Worm (Caenorhabditis elegans) whole organism, L1 larva: ENCODE results near the gene T28D9.4.
A peak's percentile ranks its signal among the peaks of the same experiment; 100 is the strongest.

Experiments
- C04F5.9 ChIP-seq: sonication (generic microtip); optimal IDR thresholded peaks from 2 replicates; lab custom pipeline; 2016; ENCODE audit warnings: missing genetic modification characterization, missing compliant biosample characterization
- C16A3.4 ChIP-seq: fragments of 150-350 bp; optimal IDR thresholded peaks from 2 replicates; lab custom pipeline; 2014; ENCODE audit warnings: missing biosample characterization, missing genetic modification characterization
- F16B12.6 ChIP-seq: fragments of 150-350 bp; optimal IDR thresholded peaks from 2 replicates; lab custom pipeline; 2014; ENCODE audit warnings: missing biosample characterization, missing genetic modification characterization
- Y116A8C.19 ChIP-seq: sonication (generic microtip); optimal IDR thresholded peaks from 2 replicates; lab custom pipeline; 2016; ENCODE audit warnings: missing compliant biosample characterization, missing genetic modification characterization, borderline replicate concordance
- aha-1 ChIP-seq: fragments of 150-350 bp; optimal IDR thresholded peaks from 2 replicates; lab custom pipeline; 2014; ENCODE audit warnings: missing biosample characterization, missing genetic modification characterization
- alr-1 ChIP-seq: fragments of 200-800 bp; sonication (Bioruptor generic); optimal IDR thresholded peaks from 2 replicates; lab custom pipeline; 2018; ENCODE audit warnings: borderline replicate concordance, mild to moderate bottlenecking, missing genetic modification characterization, missing compliant biosample characterization
- aly-2 ChIP-seq: fragments of 150-350 bp; optimal IDR thresholded peaks from 2 replicates; lab custom pipeline; 2014; ENCODE audit warnings: missing biosample characterization, missing genetic modification characterization
- ama-1 ChIP-seq: fragments of 150-350 bp; optimal IDR thresholded peaks from 2 replicates; lab custom pipeline; 2014
- blmp-1 ChIP-seq: fragments of 150-350 bp; optimal IDR thresholded peaks from 2 replicates; lab custom pipeline; 2014; ENCODE audit warnings: missing biosample characterization, missing genetic modification characterization
- ceh-8 ChIP-seq: fragments of 200-800 bp; sonication (Bioruptor generic); optimal IDR thresholded peaks from 2 replicates; lab custom pipeline; 2018; ENCODE audit warnings: mild to moderate bottlenecking, missing genetic modification characterization, moderate library complexity, missing compliant biosample characterization
- ceh-82 ChIP-seq, 3 experiments: fragments of 150-350 bp in 1 of 3; sonication (generic microtip) in 2 of 3; optimal IDR thresholded peaks; 2 replicates each; lab custom pipeline; 2014 to 2017; ENCODE audit warnings: missing biosample characterization in 3 of 3, missing genetic modification characterization in 3 of 3
- ceh-88 ChIP-seq: fragments of 200-800 bp; sonication (Bioruptor generic); IDR thresholded peaks from 2 replicates; pipeline ENCODE4 v1.3.6; 2022; ENCODE audit warnings: missing genetic modification characterization, missing compliant biosample characterization
- ces-1 ChIP-seq: fragments of 150-350 bp; optimal IDR thresholded peaks from 2 replicates; lab custom pipeline; 2014; ENCODE audit warnings: missing biosample characterization, missing genetic modification reagents, missing genetic modification characterization
- dpl-1 ChIP-seq, 3 experiments: fragments of 150-350 bp in 2 of 3; sonication (generic microtip) in 1 of 3; optimal IDR thresholded peaks; 2 replicates each; lab custom pipeline; 2014 to 2017; ENCODE audit warnings: missing biosample characterization in 3 of 3, missing genetic modification characterization in 3 of 3, missing genetic modification reagents in 3 of 3
- dsc-1 ChIP-seq: sonication (generic microtip); optimal IDR thresholded peaks from 2 replicates; lab custom pipeline; 2016; ENCODE audit warnings: mild to moderate bottlenecking, missing genetic modification characterization, missing compliant biosample characterization
- efl-1 ChIP-seq, 4 experiments: fragments of 150-350 bp; optimal IDR thresholded peaks in 3 of 4; peaks in 1 of 4; 1 replicate in 1 of 4; 2 replicates in 3 of 4; lab custom pipeline; 2014; ENCODE audit warnings: missing biosample characterization in 2 of 4, missing genetic modification characterization in 2 of 4, missing genetic modification reagents in 2 of 4
- elt-2 ChIP-seq: sonication (generic microtip); optimal IDR thresholded peaks from 2 replicates; lab custom pipeline; 2016; ENCODE audit warnings: missing genetic modification characterization, mild to moderate bottlenecking, inconsistent platforms, missing compliant biosample characterization, missing genetic modification reagents
- elt-3 ChIP-seq, 6 experiments: fragments of 150-350 bp in 1 of 6; sonication (generic microtip); optimal IDR thresholded peaks; 2 replicates each; lab custom pipeline; 2017 to 2018; ENCODE audit warnings: missing biosample characterization in 6 of 6, missing genetic modification characterization in 6 of 6, inconsistent platforms in 1 of 6
- fkh-10 ChIP-seq: sonication (generic microtip); optimal IDR thresholded peaks from 2 replicates; lab custom pipeline; 2017; ENCODE audit warnings: missing biosample characterization, missing genetic modification reagents, missing genetic modification characterization
- grh-1 ChIP-seq: fragments of 200-800 bp; sonication (Bioruptor generic); IDR thresholded peaks from 2 replicates; pipeline ENCODE4 v1.3.6; 2022; ENCODE audit warnings: missing genetic modification reagents, missing genetic modification characterization, missing compliant biosample characterization
- hlh-4 ChIP-seq: sonication (generic microtip); optimal IDR thresholded peaks from 2 replicates; lab custom pipeline; 2016; ENCODE audit warnings: mild to moderate bottlenecking, missing genetic modification characterization, missing compliant biosample characterization
- hpl-2 ChIP-seq: fragments of 150-350 bp; optimal IDR thresholded peaks from 2 replicates; lab custom pipeline; 2014; ENCODE audit warnings: missing biosample characterization, missing genetic modification reagents, missing genetic modification characterization
- jun-1 ChIP-seq: fragments of 150-350 bp; optimal IDR thresholded peaks from 2 replicates; lab custom pipeline; 2014; ENCODE audit warnings: missing biosample characterization, missing genetic modification reagents, missing genetic modification characterization
- lin-13 ChIP-seq: fragments of 150-350 bp; optimal IDR thresholded peaks from 2 replicates; lab custom pipeline; 2014; ENCODE audit warnings: missing biosample characterization, missing genetic modification reagents, missing genetic modification characterization
- lin-14 ChIP-seq: fragments of 200-800 bp; sonication (Bioruptor generic); optimal IDR thresholded peaks from 2 replicates; lab custom pipeline; 2018; ENCODE audit warnings: mild to moderate bottlenecking, missing genetic modification characterization, moderate library complexity, missing compliant biosample characterization
- lin-15B ChIP-seq: fragments of 150-350 bp; sonication (generic microtip); optimal IDR thresholded peaks from 3 replicates; lab custom pipeline; 2014; ENCODE audit warnings: missing biosample characterization, missing genetic modification characterization
- lin-35 ChIP-seq, 2 experiments: fragments of 150-350 bp; optimal IDR thresholded peaks; 2 replicates each; lab custom pipeline; 2014; ENCODE audit warnings: missing biosample characterization in 2 of 2, missing genetic modification characterization in 2 of 2, missing genetic modification reagents in 2 of 2
- mab-9 ChIP-seq: fragments of 200-800 bp; sonication (Bioruptor generic); IDR thresholded peaks from 2 replicates; pipeline ENCODE4 v1.3.6; 2022; ENCODE audit warnings: missing genetic modification reagents, missing genetic modification characterization, missing compliant biosample characterization
- mdl-1 ChIP-seq, 2 experiments: fragments of 150-350 bp; optimal IDR thresholded peaks; 2 replicates each; lab custom pipeline; 2014 to 2017; ENCODE audit warnings: missing biosample characterization in 2 of 2, missing genetic modification characterization in 2 of 2, inconsistent platforms in 1 of 2
- nhr-12 ChIP-seq: sonication (generic microtip); optimal IDR thresholded peaks from 2 replicates; lab custom pipeline; 2017; ENCODE audit warnings: missing biosample characterization, missing genetic modification characterization
- nhr-19 ChIP-seq: fragments of 200-800 bp; sonication (Bioruptor generic); conservative IDR thresholded peaks from 2 replicates; pipeline ENCODE4 v1.3.6; 2022; ENCODE audit warnings: missing genetic modification characterization, missing compliant biosample characterization
- nhr-28 ChIP-seq: fragments of 150-350 bp; optimal IDR thresholded peaks from 2 replicates; lab custom pipeline; 2014; ENCODE audit warnings: missing biosample characterization, missing genetic modification characterization
- nhr-47 ChIP-seq: sonication (generic microtip); optimal IDR thresholded peaks from 2 replicates; lab custom pipeline; 2016; ENCODE audit warnings: mild to moderate bottlenecking, missing genetic modification characterization, moderate library complexity, missing compliant biosample characterization
- nhr-71 ChIP-seq: sonication (generic microtip); optimal IDR thresholded peaks from 2 replicates; lab custom pipeline; 2016; ENCODE audit warnings: mild to moderate bottlenecking, missing genetic modification characterization, moderate library complexity, missing compliant biosample characterization
- nhr-77 ChIP-seq: fragments of 150-350 bp; optimal IDR thresholded peaks from 2 replicates; lab custom pipeline; 2014; ENCODE audit warnings: missing biosample characterization, missing genetic modification characterization
- nhr-84 ChIP-seq: sonication (generic microtip); optimal IDR thresholded peaks from 2 replicates; lab custom pipeline; 2017; ENCODE audit warnings: missing biosample characterization, missing genetic modification characterization
- nhr-85 ChIP-seq: sonication (generic microtip); peaks from one replicate; lab custom pipeline; 2016; ENCODE audit warnings: missing genetic modification characterization, inconsistent platforms, missing compliant biosample characterization
- nhr-90 ChIP-seq: sonication (generic microtip); optimal IDR thresholded peaks from 2 replicates; lab custom pipeline; 2016; ENCODE audit warnings: mild to moderate bottlenecking, missing genetic modification characterization, missing compliant biosample characterization; ENCODE audit not compliant: poor library complexity
- rnt-1 ChIP-seq: sonication (generic microtip); optimal IDR thresholded peaks from 2 replicates; lab custom pipeline; 2016; ENCODE audit warnings: mild to moderate bottlenecking, missing genetic modification characterization, moderate library complexity, missing compliant biosample characterization
- skn-1 ChIP-seq: fragments of 150-350 bp; optimal IDR thresholded peaks from 2 replicates; lab custom pipeline; 2014; ENCODE audit warnings: missing biosample characterization, missing genetic modification characterization
- snpc-4 ChIP-seq: fragments of 150-350 bp; optimal IDR thresholded peaks from 2 replicates; lab custom pipeline; 2014; ENCODE audit warnings: missing biosample characterization, missing genetic modification characterization
- sptf-1 ChIP-seq: fragments of 150-350 bp; optimal IDR thresholded peaks from 2 replicates; lab custom pipeline; 2014; ENCODE audit warnings: missing biosample characterization, missing genetic modification characterization
- sup-37 ChIP-seq: fragments of 200-800 bp; sonication (Bioruptor generic); optimal IDR thresholded peaks from 2 replicates; lab custom pipeline; 2018; ENCODE audit warnings: mild to moderate bottlenecking, missing genetic modification characterization, missing compliant biosample characterization
- unc-98 ChIP-seq: fragments of 200-800 bp; sonication (Bioruptor generic); IDR thresholded peaks from 2 replicates; pipeline ENCODE4 v1.3.6; 2022; ENCODE audit warnings: missing genetic modification characterization, missing compliant biosample characterization
- xbp-1 ChIP-seq: sonication (generic microtip); optimal IDR thresholded peaks from 2 replicates; lab custom pipeline; 2016; ENCODE audit warnings: missing genetic modification characterization, missing compliant biosample characterization
- ztf-11 ChIP-seq, 2 experiments: sonication (generic microtip); optimal IDR thresholded peaks; 2 replicates each; lab custom pipeline; 2016 to 2017; ENCODE audit warnings: missing genetic modification characterization in 2 of 2, missing biosample characterization in 1 of 2, missing compliant biosample characterization in 1 of 2
- ztf-4 ChIP-seq: fragments of 150-350 bp; optimal IDR thresholded peaks from 2 replicates; lab custom pipeline; 2014; ENCODE audit warnings: missing biosample characterization, missing genetic modification characterization

T28D9.4 gene

DNA sequence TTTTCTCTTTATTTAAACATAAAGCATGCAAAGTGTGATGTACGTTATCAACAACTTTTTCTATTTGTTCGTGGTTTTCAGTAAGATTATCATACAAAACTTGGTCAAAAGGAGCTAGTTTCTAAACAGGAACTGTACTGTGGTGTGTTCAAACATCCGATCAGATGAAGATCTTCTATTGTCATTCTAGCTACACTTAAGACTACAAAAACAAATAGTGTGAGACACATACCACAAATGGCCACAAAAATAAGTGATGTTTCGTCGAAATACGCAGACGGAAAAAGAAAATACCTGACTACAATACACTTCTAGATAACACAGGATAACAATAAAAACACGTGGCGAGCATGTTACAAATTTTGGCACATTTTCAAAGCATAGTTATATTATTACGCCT lies 28.1 kb upstream of the T28D9.4 start (continued):
- TF ChIP-seq unc-98 (GFP tag; lab: Robert Waterston, UW) = no peak
- no peak for TF ChIP-seq ama-1 (lab: Kevin White, UChicago)
- TF ChIP-seq alr-1 (tag; lab: Kevin White, UChicago) = no peak
- TF ChIP-seq sup-37 (GFP tag; lab: Kevin White, UChicago) = no peak
- TF ChIP-seq hpl-2 = no peak
- no peak for TF ChIP-seq nhr-84
- TF ChIP-seq ztf-4 = no peak
- TF ChIP-seq nhr-47 (tag; lab: Kevin White, UChicago) = no peak
- TF ChIP-seq hlh-4 (tag; lab: Kevin White, UChicago) = no peak
- TF ChIP-seq nhr-90 (tag; lab: Kevin White, UChicago) = no peak
- no peak for TF ChIP-seq aly-2 (tag; lab: Kevin White, UChicago)
- no peak for TF ChIP-seq nhr-12
- no peak for TF ChIP-seq lin-13
- TF ChIP-seq grh-1 (GFP tag; lab: Robert Waterston, UW) = no peak
- TF ChIP-seq fkh-10 (GFP tag; lab: Kevin White, UChicago) = no peak
- no peak for TF ChIP-seq nhr-77 (tag; lab: Kevin White, UChicago)
- no peak for TF ChIP-seq ztf-11 (tag; optimal IDR thresholded peaks at IDR 0.05; lab: Kevin White, UChicago)

DNA sequence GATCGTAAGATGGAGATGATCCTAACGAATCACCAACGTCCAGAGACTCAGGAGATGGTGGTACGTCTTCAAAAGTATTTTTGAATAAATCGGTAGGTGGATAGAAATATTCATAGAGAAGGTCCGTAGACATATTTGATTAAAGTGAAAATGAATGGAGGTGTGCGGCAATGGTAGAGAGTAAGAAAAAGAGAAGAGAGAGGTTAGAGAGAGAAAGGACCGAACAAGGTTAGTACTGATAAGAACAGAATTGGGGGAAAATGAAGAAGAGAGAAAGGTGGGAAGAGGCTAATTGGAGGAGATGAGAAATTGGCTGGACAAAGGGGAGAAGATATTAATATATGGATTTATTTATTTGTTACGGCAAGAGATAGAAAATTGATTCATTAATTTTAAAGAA lies 27.1 kb upstream of the T28D9.4 start, which contains the start of gene nhr-22:
TSS of gene nhr-22 (minus strand) at position 137 of the 400 bp plus-strand sequence.
- TF ChIP-seq blmp-1 (peak; percentile 78), C04F5.9 (tag; lab: Kevin White, UChicago) (no peak), elt-3 (tag; optimal IDR thresholded peaks at IDR 0.05; lab: Kevin White, UChicago) (peak in 1 of 6 experiments; percentile 12), ceh-8 (GFP tag; lab: Kevin White, UChicago) (no peak), nhr-85 (peak; percentile 16), lin-14 (peak; percentile 29)

DNA sequence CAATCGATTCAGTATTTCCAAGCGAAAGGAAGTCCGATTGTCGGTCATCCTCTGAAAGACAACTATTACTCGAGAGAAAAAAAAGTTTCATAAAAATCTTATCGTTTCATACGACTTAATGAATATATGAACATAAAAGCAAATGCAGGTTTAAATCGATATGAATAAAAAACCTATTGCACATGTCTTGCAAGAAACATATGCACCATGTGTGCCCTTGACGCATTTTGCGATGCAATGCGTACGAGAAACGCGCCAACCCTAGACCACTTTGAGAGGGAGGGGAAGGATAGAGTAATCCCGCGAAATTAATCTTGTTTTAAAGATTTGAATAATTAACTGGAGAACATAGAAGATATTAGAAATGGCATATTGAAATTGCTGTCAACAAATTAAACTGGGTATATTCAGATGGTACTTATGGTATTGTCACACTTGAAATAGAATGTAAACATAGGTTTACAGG lies 23.4 kb upstream of the T28D9.4 start, which contains the start of gene atg-16.2:
TSS of gene atg-16.2 (minus strand) at position 51 of the 466 bp plus-strand sequence.
- TF ChIP-seq ceh-88 (no peak), lin-35 (GFP tag; optimal IDR thresholded peaks at IDR 0.05; lab: Kevin White, UChicago) (peak; percentile 60 to 77), Y116A8C.19 (tag; lab: Kevin White, UChicago) (no peak), lin-13 (peak; percentile 44), ces-1 (no peak), mdl-1 (tag; optimal IDR thresholded peaks at IDR 0.05; lab: Kevin White, UChicago) (peak in 1 of 2 experiments; percentile 71), aha-1 (tag; lab: Kevin White, UChicago) (no peak), C16A3.4 (peak; percentile 72), elt-2 (peak; percentile 0), mab-9 (no peak), blmp-1 (peak; percentile 70), nhr-19 (GFP tag; lab: Robert Waterston, UW) (peak; percentile 35; the same call in 1 of the 2 replicates), skn-1 (tag; lab: Kevin White, UChicago) (peak; percentile 41), rnt-1 (tag; lab: Kevin White, UChicago) (peak; percentile 59), jun-1 (tag; lab: Kevin White, UChicago) (no peak), ztf-11 (tag; optimal IDR thresholded peaks at IDR 0.05; lab: Kevin White, UChicago) (peak in 1 of 2 experiments; percentile 23), sptf-1 (tag; lab: Kevin White, UChicago) (no peak), ceh-82 (tag; optimal IDR thresholded peaks at IDR 0.05; lab: Kevin White, UChicago) (peak in 1 of 3 experiments; percentile 25), nhr-71 (tag; lab: Kevin White, UChicago) (peak; percentile 59), efl-1 (optimal IDR thresholded peaks at IDR 0.05; lab: Kevin White, UChicago) (peak; percentile 62 to 66), efl-1 (GFP tag; optimal IDR thresholded peaks at IDR 0.05 in 1 of 2; lab: Kevin White, UChicago) (peak; percentile 65 to 94), dpl-1 (GFP tag; optimal IDR thresholded peaks at IDR 0.05; lab: Kevin White, UChicago) (peak; percentile 40 to 76 (median 61)), xbp-1 (peak; percentile 31), lin-14 (peak; percentile 81), elt-3 (tag; optimal IDR thresholded peaks at IDR 0.05; lab: Kevin White, UChicago) (peak in 1 of 6 experiments; percentile 30), nhr-85 (peak; percentile 53), hpl-2 (no peak), nhr-28 (no peak), F16B12.6 (peak; percentile 41), fkh-10 (GFP tag; lab: Kevin White, UChicago) (no peak), nhr-84 (no peak), snpc-4 (tag; lab: Kevin White, UChicago) (peak; percentile 22), unc-98 (GFP tag; lab: Robert Waterston, UW) (no peak), ceh-8 (GFP tag; lab: Kevin White, UChicago) (no peak), nhr-90 (tag; lab: Kevin White, UChicago) (no peak), lin-15B (tag; lab: Kevin White, UChicago) (peak; percentile 27), dsc-1 (tag; lab: Kevin White, UChicago) (peak; percentile 52)
